Worm (Caenorhabditis elegans) whole organism, L1 larva: ENCODE data around the gene ins-19.
"Not testable (repeated sequence)": the region's sequence is repeated elsewhere in the genome, so short reads cannot be mapped to it uniquely, and the experiment has no call there.

Experiments
- C16A3.4 ChIP-seq: fragments of 150-350 bp; optimal IDR thresholded peaks from 2 replicates; lab custom pipeline; 2014; ENCODE audit warnings: missing biosample characterization, missing genetic modification characterization
- F16B12.6 ChIP-seq: fragments of 150-350 bp; optimal IDR thresholded peaks from 2 replicates; lab custom pipeline; 2014; ENCODE audit warnings: missing biosample characterization, missing genetic modification characterization
- Y116A8C.19 ChIP-seq: sonication (generic microtip); optimal IDR thresholded peaks from 2 replicates; lab custom pipeline; 2016; ENCODE audit warnings: missing compliant biosample characterization, missing genetic modification characterization, borderline replicate concordance
- aha-1 ChIP-seq: fragments of 150-350 bp; optimal IDR thresholded peaks from 2 replicates; lab custom pipeline; 2014; ENCODE audit warnings: missing biosample characterization, missing genetic modification characterization
- alr-1 ChIP-seq: fragments of 200-800 bp; sonication (Bioruptor generic); optimal IDR thresholded peaks from 2 replicates; lab custom pipeline; 2018; ENCODE audit warnings: borderline replicate concordance, mild to moderate bottlenecking, missing genetic modification characterization, missing compliant biosample characterization
- aly-2 ChIP-seq: fragments of 150-350 bp; optimal IDR thresholded peaks from 2 replicates; lab custom pipeline; 2014; ENCODE audit warnings: missing biosample characterization, missing genetic modification characterization
- ama-1 ChIP-seq: fragments of 150-350 bp; optimal IDR thresholded peaks from 2 replicates; lab custom pipeline; 2014
- ceh-88 ChIP-seq: fragments of 200-800 bp; sonication (Bioruptor generic); IDR thresholded peaks from 2 replicates; pipeline ENCODE4 v1.3.6; 2022; ENCODE audit warnings: missing genetic modification characterization, missing compliant biosample characterization
- dpl-1 ChIP-seq, 3 experiments: fragments of 150-350 bp in 2 of 3; sonication (generic microtip) in 1 of 3; optimal IDR thresholded peaks; 2 replicates each; lab custom pipeline; 2014 to 2017; ENCODE audit warnings: missing biosample characterization in 3 of 3, missing genetic modification characterization in 3 of 3, missing genetic modification reagents in 3 of 3
- efl-1 ChIP-seq, 4 experiments: fragments of 150-350 bp; optimal IDR thresholded peaks in 3 of 4; peaks in 1 of 4; 1 replicate in 1 of 4; 2 replicates in 3 of 4; lab custom pipeline; 2014; ENCODE audit warnings: missing biosample characterization in 2 of 4, missing genetic modification characterization in 2 of 4, missing genetic modification reagents in 2 of 4
- efl-3 ChIP-seq: fragments of 200-800 bp; sonication (Bioruptor generic); optimal IDR thresholded peaks from 2 replicates; lab custom pipeline; 2018; ENCODE audit warnings: mild to moderate bottlenecking, missing genetic modification characterization, missing compliant biosample characterization
- elt-2 ChIP-seq: sonication (generic microtip); optimal IDR thresholded peaks from 2 replicates; lab custom pipeline; 2016; ENCODE audit warnings: missing genetic modification characterization, mild to moderate bottlenecking, inconsistent platforms, missing compliant biosample characterization, missing genetic modification reagents
- elt-3 ChIP-seq, 6 experiments: fragments of 150-350 bp in 1 of 6; sonication (generic microtip); optimal IDR thresholded peaks; 2 replicates each; lab custom pipeline; 2017 to 2018; ENCODE audit warnings: missing biosample characterization in 6 of 6, missing genetic modification characterization in 6 of 6, inconsistent platforms in 1 of 6
- fkh-10 ChIP-seq: sonication (generic microtip); optimal IDR thresholded peaks from 2 replicates; lab custom pipeline; 2017; ENCODE audit warnings: missing biosample characterization, missing genetic modification reagents, missing genetic modification characterization
- fkh-8 ChIP-seq: sonication (generic microtip); optimal IDR thresholded peaks from 2 replicates; lab custom pipeline; 2016; ENCODE audit warnings: mild to moderate bottlenecking, missing genetic modification characterization, missing compliant biosample characterization
- hlh-4 ChIP-seq: sonication (generic microtip); optimal IDR thresholded peaks from 2 replicates; lab custom pipeline; 2016; ENCODE audit warnings: mild to moderate bottlenecking, missing genetic modification characterization, missing compliant biosample characterization
- hpl-2 ChIP-seq: fragments of 150-350 bp; optimal IDR thresholded peaks from 2 replicates; lab custom pipeline; 2014; ENCODE audit warnings: missing biosample characterization, missing genetic modification reagents, missing genetic modification characterization
- irx-1 ChIP-seq: sonication (generic microtip); optimal IDR thresholded peaks from 2 replicates; lab custom pipeline; 2016; ENCODE audit warnings: missing genetic modification characterization, missing compliant biosample characterization
- lin-13 ChIP-seq: fragments of 150-350 bp; optimal IDR thresholded peaks from 2 replicates; lab custom pipeline; 2014; ENCODE audit warnings: missing biosample characterization, missing genetic modification reagents, missing genetic modification characterization
- lin-14 ChIP-seq: fragments of 200-800 bp; sonication (Bioruptor generic); optimal IDR thresholded peaks from 2 replicates; lab custom pipeline; 2018; ENCODE audit warnings: mild to moderate bottlenecking, missing genetic modification characterization, moderate library complexity, missing compliant biosample characterization
- lin-15B ChIP-seq: fragments of 150-350 bp; sonication (generic microtip); optimal IDR thresholded peaks from 3 replicates; lab custom pipeline; 2014; ENCODE audit warnings: missing biosample characterization, missing genetic modification characterization
- lin-35 ChIP-seq, 2 experiments: fragments of 150-350 bp; optimal IDR thresholded peaks; 2 replicates each; lab custom pipeline; 2014; ENCODE audit warnings: missing biosample characterization in 2 of 2, missing genetic modification characterization in 2 of 2, missing genetic modification reagents in 2 of 2
- lir-3 ChIP-seq: sonication (generic microtip); optimal IDR thresholded peaks from 2 replicates; lab custom pipeline; 2016; ENCODE audit warnings: mild to moderate bottlenecking, missing genetic modification characterization, moderate library complexity, missing compliant biosample characterization; ENCODE audit not compliant: poor library complexity
- lsy-2 ChIP-seq, 2 experiments: fragments of 150-350 bp; optimal IDR thresholded peaks; 2 replicates each; lab custom pipeline; 2014; ENCODE audit warnings: missing biosample characterization in 2 of 2, missing genetic modification characterization in 2 of 2
- mab-9 ChIP-seq: fragments of 200-800 bp; sonication (Bioruptor generic); IDR thresholded peaks from 2 replicates; pipeline ENCODE4 v1.3.6; 2022; ENCODE audit warnings: missing genetic modification reagents, missing genetic modification characterization, missing compliant biosample characterization
- mdl-1 ChIP-seq, 2 experiments: fragments of 150-350 bp; optimal IDR thresholded peaks; 2 replicates each; lab custom pipeline; 2014 to 2017; ENCODE audit warnings: missing biosample characterization in 2 of 2, missing genetic modification characterization in 2 of 2, inconsistent platforms in 1 of 2
- mef-2 ChIP-seq: fragments of 150-350 bp; optimal IDR thresholded peaks from 2 replicates; lab custom pipeline; 2014; ENCODE audit warnings: missing biosample characterization, missing genetic modification characterization
- mep-1 ChIP-seq: fragments of 150-350 bp; optimal IDR thresholded peaks from 2 replicates; lab custom pipeline; 2014; ENCODE audit warnings: missing biosample characterization, missing genetic modification characterization
- nhr-11 ChIP-seq: fragments of 150-350 bp; optimal IDR thresholded peaks from 2 replicates; lab custom pipeline; 2014; ENCODE audit warnings: missing biosample characterization, missing genetic modification characterization
- nhr-19 ChIP-seq: fragments of 200-800 bp; sonication (Bioruptor generic); conservative IDR thresholded peaks from 2 replicates; pipeline ENCODE4 v1.3.6; 2022; ENCODE audit warnings: missing genetic modification characterization, missing compliant biosample characterization
- nhr-20 ChIP-seq: sonication (generic microtip); optimal IDR thresholded peaks from 2 replicates; lab custom pipeline; 2016; ENCODE audit warnings: mild to moderate bottlenecking, missing genetic modification characterization, missing compliant biosample characterization
- nhr-71 ChIP-seq: sonication (generic microtip); optimal IDR thresholded peaks from 2 replicates; lab custom pipeline; 2016; ENCODE audit warnings: mild to moderate bottlenecking, missing genetic modification characterization, moderate library complexity, missing compliant biosample characterization
- nhr-84 ChIP-seq: sonication (generic microtip); optimal IDR thresholded peaks from 2 replicates; lab custom pipeline; 2017; ENCODE audit warnings: missing biosample characterization, missing genetic modification characterization
- nhr-85 ChIP-seq: sonication (generic microtip); peaks from one replicate; lab custom pipeline; 2016; ENCODE audit warnings: missing genetic modification characterization, inconsistent platforms, missing compliant biosample characterization
- rnt-1 ChIP-seq: sonication (generic microtip); optimal IDR thresholded peaks from 2 replicates; lab custom pipeline; 2016; ENCODE audit warnings: mild to moderate bottlenecking, missing genetic modification characterization, moderate library complexity, missing compliant biosample characterization
- snpc-4 ChIP-seq: fragments of 150-350 bp; optimal IDR thresholded peaks from 2 replicates; lab custom pipeline; 2014; ENCODE audit warnings: missing biosample characterization, missing genetic modification characterization
- snu-23 ChIP-seq: sonication (generic microtip); optimal IDR thresholded peaks from 2 replicates; lab custom pipeline; 2016; ENCODE audit warnings: missing genetic modification characterization, missing compliant biosample characterization
- sptf-1 ChIP-seq: fragments of 150-350 bp; optimal IDR thresholded peaks from 2 replicates; lab custom pipeline; 2014; ENCODE audit warnings: missing biosample characterization, missing genetic modification characterization
- sup-37 ChIP-seq: fragments of 200-800 bp; sonication (Bioruptor generic); optimal IDR thresholded peaks from 2 replicates; lab custom pipeline; 2018; ENCODE audit warnings: mild to moderate bottlenecking, missing genetic modification characterization, missing compliant biosample characterization
- swsn-7 ChIP-seq: sonication (generic microtip); optimal IDR thresholded peaks from 2 replicates; lab custom pipeline; 2016; ENCODE audit warnings: missing genetic modification characterization, missing compliant biosample characterization
- tbx-2 ChIP-seq: sonication (generic microtip); optimal IDR thresholded peaks from 2 replicates; lab custom pipeline; 2016; ENCODE audit warnings: missing genetic modification characterization, missing compliant biosample characterization
- unc-62 ChIP-seq: fragments of 150-350 bp; optimal IDR thresholded peaks from 2 replicates; lab custom pipeline; 2014; ENCODE audit warnings: missing biosample characterization, missing genetic modification reagents, missing genetic modification characterization
- zag-1 ChIP-seq: fragments of 150-350 bp; optimal IDR thresholded peaks from 2 replicates; lab custom pipeline; 2014; ENCODE audit warnings: missing biosample characterization, missing genetic modification characterization
- zip-4 ChIP-seq: fragments of 200-800 bp; sonication (Bioruptor generic); optimal IDR thresholded peaks from 2 replicates; lab custom pipeline; 2018; ENCODE audit warnings: mild to moderate bottlenecking, missing genetic modification characterization, moderate library complexity, missing compliant biosample characterization
- ztf-4 ChIP-seq: fragments of 150-350 bp; optimal IDR thresholded peaks from 2 replicates; lab custom pipeline; 2014; ENCODE audit warnings: missing biosample characterization, missing genetic modification characterization

ins-19 gene

DNA sequence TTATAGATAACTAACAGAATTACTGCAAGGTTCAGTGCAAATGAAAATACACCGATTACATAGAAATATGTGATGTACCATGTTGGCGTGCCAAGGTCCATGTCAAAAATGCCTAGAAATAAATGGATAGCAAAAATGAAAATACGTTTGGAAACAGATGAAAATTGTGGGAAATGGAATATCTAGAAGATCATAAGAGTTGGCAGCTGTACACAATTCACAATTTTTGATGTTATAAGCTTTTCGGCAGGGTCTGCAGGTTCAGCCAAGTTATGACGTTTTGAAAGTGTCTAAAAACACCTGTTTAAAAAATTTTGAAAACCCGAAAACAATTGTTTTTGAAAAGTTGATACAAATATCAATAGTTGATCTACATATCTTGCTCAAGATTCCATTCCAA is 18.3 kb upstream of the ins-19 start, which contains the start of gene sri-43:
Gene sri-43, minus strand, starts transcription at position 101 of the 400 bp plus-strand sequence.
- not testable (repeated sequence) for TF ChIP-seq nhr-19; lin-15B (tag; lab: Kevin White, UChicago); elt-2 (tag; lab: Kevin White, UChicago)

DNA sequence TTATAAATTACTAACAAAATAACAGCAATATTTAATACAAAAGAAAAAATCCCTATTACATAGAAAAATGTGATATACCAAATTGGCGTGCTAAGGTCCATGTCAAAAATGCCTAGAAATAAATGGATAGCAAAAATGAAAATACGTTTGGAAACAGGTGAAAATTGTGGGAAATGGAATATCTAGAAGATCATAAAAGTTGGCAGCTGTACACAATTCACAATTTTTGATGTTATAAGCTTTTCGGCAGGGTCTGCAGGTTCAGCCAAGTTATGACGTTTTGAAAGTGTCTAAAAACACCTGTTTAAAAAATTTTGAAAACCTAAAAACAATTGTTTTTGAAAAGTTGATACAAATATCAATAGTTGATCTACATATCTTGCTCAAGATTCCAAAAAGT is 16.6 kb upstream of the ins-19 start, which contains the start of gene sri-42:
Gene sri-42, minus strand, starts transcription at position 101 of the 400 bp plus-strand sequence.
- not testable (repeated sequence) for TF ChIP-seq nhr-11; fkh-8 (tag; lab: Kevin White, UChicago); efl-1 (optimal IDR thresholded peaks at IDR 0.05; lab: Kevin White, UChicago); efl-1 (GFP tag; optimal IDR thresholded peaks at IDR 0.05 in 1 of 2; lab: Kevin White, UChicago)

DNA sequence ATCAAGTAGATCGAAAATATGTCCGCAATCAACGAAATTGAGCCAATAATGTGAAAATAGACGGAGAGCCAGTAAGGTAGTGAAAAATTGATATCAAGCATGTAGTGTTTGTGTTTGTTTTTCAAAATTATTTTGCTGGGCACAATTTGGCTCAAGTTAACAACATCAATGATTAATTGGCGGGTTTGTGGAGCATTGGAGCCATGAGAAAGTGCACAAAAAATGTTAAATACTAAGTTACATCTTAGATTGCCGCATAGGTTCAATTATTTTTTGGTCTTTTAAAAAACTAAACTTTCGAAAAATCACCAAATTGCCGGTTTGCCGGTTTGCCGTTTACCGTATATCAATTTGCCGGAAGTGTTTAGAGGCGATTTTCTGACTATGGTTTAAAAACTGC is 11.6 kb upstream of the ins-19 start, which contains the start of gene sri-54:
Gene sri-54, minus strand, starts transcription at position 101 of the 400 bp plus-strand sequence.
- TF ChIP-seq mab-9, result no peak
- no peak for TF ChIP-seq nhr-20
- TF ChIP-seq zip-4 (GFP tag; lab: Kevin White, UChicago), result no peak
- TF ChIP-seq ama-1 (lab: Kevin White, UChicago), result no peak
- TF ChIP-seq sptf-1 (tag; lab: Kevin White, UChicago), result no peak
- TF ChIP-seq tbx-2 (tag; lab: Kevin White, UChicago), result no peak
- no peak for TF ChIP-seq unc-62 (GFP tag; lab: Kevin White, UChicago)
- no peak for TF ChIP-seq alr-1 (tag; lab: Kevin White, UChicago)
- no peak for TF ChIP-seq nhr-11
- no peak for TF ChIP-seq efl-3
- no peak for TF ChIP-seq nhr-84 (tag; lab: Kevin White, UChicago)
- no peak for TF ChIP-seq lin-13
- TF ChIP-seq zag-1 (tag; lab: Kevin White, UChicago), result no peak
- no peak for TF ChIP-seq sup-37 (GFP tag; lab: Kevin White, UChicago)

ce11 chrII:3135293-3135692 is 9.1 kb upstream of the ins-19 start:
- TF ChIP-seq fkh-10 (GFP tag; lab: Kevin White, UChicago) (no peak), snu-23 (GFP tag; lab: Kevin White, UChicago) (no peak), ceh-88 (GFP tag; lab: Robert Waterston, UW) (no peak), mef-2 (no peak), ztf-4 (tag; lab: Kevin White, UChicago) (no peak)
- TF ChIP-seq, all 84 proteins: peak for 0

DNA sequence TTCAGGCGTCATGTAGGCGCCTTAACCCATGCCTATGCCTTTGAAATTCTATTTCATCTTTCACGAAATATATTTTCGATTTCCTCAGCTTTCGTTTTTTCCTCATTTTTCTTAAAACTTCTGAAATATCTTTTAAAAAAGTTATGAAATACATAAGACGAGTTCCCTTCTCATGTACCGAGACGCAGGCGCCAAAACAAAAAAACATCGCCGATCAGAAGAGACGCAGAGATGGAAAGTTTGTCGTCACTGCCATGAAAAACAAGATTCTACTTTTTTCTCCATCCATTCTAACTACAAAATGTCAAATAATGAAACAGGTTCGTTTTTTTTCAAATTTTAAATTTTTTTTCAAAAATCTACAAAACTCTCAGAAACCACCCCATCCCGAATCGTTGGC is 2.8 kb upstream of the ins-19 start, which contains the start of gene chil-24:
Gene chil-24, plus strand, starts transcription at position 156 of the 400 bp plus-strand sequence.
- TF ChIP-seq C16A3.4 (tag; lab: Kevin White, UChicago) (no peak), dpl-1 (GFP tag; optimal IDR thresholded peaks at IDR 0.05; lab: Kevin White, UChicago) (peak in 2 of 3 experiments; percentile 9 to 11), rnt-1 (tag; lab: Kevin White, UChicago) (peak; percentile 61), lin-35 (GFP tag; optimal IDR thresholded peaks at IDR 0.05; lab: Kevin White, UChicago) (peak in 1 of 2 experiments; percentile 59), efl-1 (optimal IDR thresholded peaks at IDR 0.05; lab: Kevin White, UChicago) (peak; percentile 56 to 68), efl-1 (GFP tag; optimal IDR thresholded peaks at IDR 0.05 in 1 of 2; lab: Kevin White, UChicago) (peak; percentile 14 to 92), mef-2 (no peak), nhr-20 (peak; percentile 53), Y116A8C.19 (tag; lab: Kevin White, UChicago) (no peak), mdl-1 (tag; optimal IDR thresholded peaks at IDR 0.05; lab: Kevin White, UChicago) (peak in 1 of 2 experiments; percentile 16), lsy-2 (tag; optimal IDR thresholded peaks at IDR 0.05; lab: Kevin White, UChicago) (peak in 1 of 2 experiments; percentile 36), mep-1 (tag; lab: Kevin White, UChicago) (peak; percentile 33), aly-2 (tag; lab: Kevin White, UChicago) (no peak), swsn-7 (peak; percentile 5), hlh-4 (tag; lab: Kevin White, UChicago) (no peak), F16B12.6 (tag; lab: Kevin White, UChicago) (peak; percentile 13), aha-1 (no peak), irx-1 (tag; lab: Kevin White, UChicago) (no peak), nhr-11 (no peak), elt-3 (tag; optimal IDR thresholded peaks at IDR 0.05; lab: Kevin White, UChicago) (no peak), nhr-71 (no peak), snpc-4 (tag; lab: Kevin White, UChicago) (peak; percentile 16), lir-3 (tag; lab: Kevin White, UChicago) (no peak), hpl-2 (peak; percentile 12), snu-23 (GFP tag; lab: Kevin White, UChicago) (peak; percentile 44), lin-14 (GFP tag; lab: Kevin White, UChicago) (no peak), nhr-85 (tag; lab: Kevin White, UChicago) (peak; percentile 77)
